Worm (Caenorhabditis elegans) whole organism, L4 larva: ENCODE measurements around the gene C35C5.9.

ENCODE experiments used
- F44E2.7 ChIP-seq: fragments of 200-800 bp; sonication (Bioruptor generic); IDR thresholded peaks from 2 replicates; pipeline ENCODE4 v2.1.2; 2022; ENCODE audit warnings: missing genetic modification characterization, missing compliant biosample characterization
- R02D3.7 ChIP-seq: fragments of 150-350 bp; sonication (generic microtip); optimal IDR thresholded peaks from 3 replicates; lab custom pipeline; 2014; ENCODE audit warnings: missing biosample characterization, missing genetic modification characterization
- aly-2 ChIP-seq: sonication (generic microtip); optimal IDR thresholded peaks from 2 replicates; lab custom pipeline; 2018; ENCODE audit warnings: missing biosample characterization, missing genetic modification characterization
- daf-12 ChIP-seq: fragments of 150-350 bp; optimal IDR thresholded peaks from 2 replicates; lab custom pipeline; 2014; ENCODE audit warnings: missing biosample characterization, missing genetic modification reagents, missing genetic modification characterization
- dve-1 ChIP-seq: sonication (generic microtip); optimal IDR thresholded peaks from 2 replicates; lab custom pipeline; 2017; ENCODE audit warnings: antibody characterized with exemption, mild to moderate bottlenecking, missing genetic modification characterization, missing compliant biosample characterization; ENCODE audit not compliant: insufficient read depth
- lin-38 ChIP-seq: fragments of 200-800 bp; sonication (Bioruptor generic); IDR thresholded peaks from 2 replicates; pipeline ENCODE4 v1.3.6; 2022; ENCODE audit warnings: missing genetic modification reagents, missing genetic modification characterization, missing compliant biosample characterization
- lsy-2 ChIP-seq, 2 experiments: fragments of 150-350 bp in 1 of 2; sonication (generic microtip) in 1 of 2; optimal IDR thresholded peaks; 2 replicates each; lab custom pipeline; 2014 to 2017; ENCODE audit warnings: missing biosample characterization in 2 of 2, missing genetic modification characterization in 2 of 2
- mep-1 ChIP-seq: fragments of 150-350 bp; sonication (generic microtip); optimal IDR thresholded peaks from 3 replicates; lab custom pipeline; 2014; ENCODE audit warnings: missing biosample characterization, missing genetic modification characterization
- pqm-1 ChIP-seq: sonication (generic microtip); optimal IDR thresholded peaks from 2 replicates; lab custom pipeline; 2017; ENCODE audit warnings: missing biosample characterization, missing genetic modification characterization
- rbr-2 ChIP-seq: sonication (generic microtip); optimal IDR thresholded peaks from 2 replicates; lab custom pipeline; 2016; ENCODE audit warnings: missing genotype, missing genetic modification characterization, missing compliant biosample characterization
- snpc-4 ChIP-seq: fragments of 150-350 bp; optimal IDR thresholded peaks from 2 replicates; lab custom pipeline; 2014; ENCODE audit warnings: missing biosample characterization, missing genetic modification characterization
- ztf-7 ChIP-seq: fragments of 150-350 bp; optimal IDR thresholded peaks from 2 replicates; lab custom pipeline; 2014; ENCODE audit warnings: missing biosample characterization, missing genetic modification characterization

ce11 chrX:11571714-11572113 lies 35.3 kb downstream of the C35C5.9 start:
- TF ChIP-seq pqm-1 (tag; lab: Kevin White, UChicago) (no peak), daf-12 (tag; lab: Kevin White, UChicago) (no peak), F44E2.7 (GFP tag; lab: Robert Waterston, UW) (no peak), aly-2 (tag; lab: Kevin White, UChicago) (no peak), R02D3.7 (tag; lab: Kevin White, UChicago) (no peak), ztf-7 (tag; lab: Kevin White, UChicago) (no peak), snpc-4 (tag; lab: Kevin White, UChicago) (no peak), dve-1 (tag; lab: Kevin White, UChicago) (no peak), rbr-2 (no peak), lin-38 (GFP tag; lab: Robert Waterston, UW) (no peak), lsy-2 (tag; optimal IDR thresholded peaks at IDR 0.05; lab: Kevin White, UChicago) (no peak), mep-1 (tag; lab: Kevin White, UChicago) (no peak)
